Worm (Caenorhabditis elegans): Measurements from ENCODE around the gene unk-1.

Gene unk-1

ce11 chrX:7977452-7977851 is 37.3 kb upstream of the unk-1 start:
- TF ChIP-seq elt-2 (tag; optimal IDR thresholded peaks at IDR 0.05) (no peak), lsy-12 (tag; optimal IDR thresholded peaks at IDR 0.05) (no peak)

ce11 chrX:7982047-7982446 is 32.7 kb upstream of the unk-1 start, which contains the start of gene his-71:
TSS of gene his-71 (minus strand) at chrX:7982070.
- TF ChIP-seq fkh-2 (tag; optimal IDR thresholded peaks at IDR 0.05) = no peak
- TF ChIP-seq nhr-25 (tag; optimal IDR thresholded peaks at IDR 0.05) = no peak
- TF ChIP-seq aly-2 (tag; optimal IDR thresholded peaks at IDR 0.05) = no peak
- TF ChIP-seq snpc-4 (tag; optimal IDR thresholded peaks at IDR 0.05) = no peak
- TF ChIP-seq egl-5 (tag; optimal IDR thresholded peaks at IDR 0.05) = no peak
- TF ChIP-seq elt-3 (tag; optimal IDR thresholded peaks at IDR 0.05) = no peak
- no peak for TF ChIP-seq nhr-43 (tag; optimal IDR thresholded peaks at IDR 0.05; ENCODE audit: poor library complexity, severe bottlenecking)
- TF ChIP-seq nhr-67 (tag; optimal IDR thresholded peaks at IDR 0.05) = no peak
- TF ChIP-seq mml-1 (tag; optimal IDR thresholded peaks at IDR 0.05) = no peak
- no peak for TF ChIP-seq nfya-1 (tag; optimal IDR thresholded peaks at IDR 0.05; ENCODE audit: insufficient read depth)
- no peak for TF ChIP-seq nhr-11 (tag; optimal IDR thresholded peaks at IDR 0.05)
- TF ChIP-seq ceh-9 (tag; optimal IDR thresholded peaks at IDR 0.05) = no peak
- no peak for TF ChIP-seq elt-1 (tag; optimal IDR thresholded peaks at IDR 0.05)
- no peak for TF ChIP-seq jun-1 (tag; optimal IDR thresholded peaks at IDR 0.05)
- TF ChIP-seq ztf-4 (tag; optimal IDR thresholded peaks at IDR 0.05) = no peak
- TF ChIP-seq zag-1 (tag; optimal IDR thresholded peaks at IDR 0.05) = no peak
- no peak for TF ChIP-seq daf-12 (tag; optimal IDR thresholded peaks at IDR 0.05)
- TF ChIP-seq skn-1 (tag; optimal IDR thresholded peaks at IDR 0.05) = no peak
- TF ChIP-seq pqm-1 (tag; optimal IDR thresholded peaks at IDR 0.05) = no peak

ce11 chrX:7984742-7985141 is 30.0 kb upstream of the unk-1 start:
- TF ChIP-seq snpc-4 (tag; optimal IDR thresholded peaks at IDR 0.05) (no peak), R02D3.7 (tag; optimal IDR thresholded peaks at IDR 0.05) (no peak), hmg-11 (tag; optimal IDR thresholded peaks at IDR 0.05) (no peak), ceh-16 (tag; optimal IDR thresholded peaks at IDR 0.05) (no peak), sea-2 (GFP tag; optimal IDR thresholded peaks at IDR 0.05) (no peak), pqm-1 (tag; optimal IDR thresholded peaks at IDR 0.05) (no peak), nhr-25 (tag; optimal IDR thresholded peaks at IDR 0.05) (peak; percentile 61)

- TF ChIP-seq unc-62 (GFP tag; optimal IDR thresholded peaks at IDR 0.05) (no peak), ceh-82 (tag; optimal IDR thresholded peaks at IDR 0.05) (no peak), elt-3 (tag; optimal IDR thresholded peaks at IDR 0.05) (peak in 1 of 3 experiments; percentile 54), nhr-23 (tag; optimal IDR thresholded peaks at IDR 0.05) (peak; percentile 37), nfya-1 (tag; optimal IDR thresholded peaks at IDR 0.05; ENCODE audit: insufficient read depth) (no peak), snpc-4 (tag; optimal IDR thresholded peaks at IDR 0.05) (no peak), nhr-28 (tag; optimal IDR thresholded peaks at IDR 0.05) (no peak), ztf-4 (tag; optimal IDR thresholded peaks at IDR 0.05) (no peak), ztf-11 (tag; optimal IDR thresholded peaks at IDR 0.05) (no peak), fkh-10 (GFP tag; optimal IDR thresholded peaks at IDR 0.05) (no peak), unc-39 (tag; optimal IDR thresholded peaks at IDR 0.05) (no peak), ceh-28 (tag; optimal IDR thresholded peaks at IDR 0.05) (peak; percentile 70), nhr-12 (tag; optimal IDR thresholded peaks at IDR 0.05) (no peak), nhr-43 (tag; optimal IDR thresholded peaks at IDR 0.05; ENCODE audit: poor library complexity, severe bottlenecking) (peak; percentile 21), elt-1 (tag; optimal IDR thresholded peaks at IDR 0.05) (no peak), ama-1 (optimal IDR thresholded peaks at IDR 0.05) (no peak), zag-1 (tag; optimal IDR thresholded peaks at IDR 0.05) (no peak), R02D3.7 (tag; optimal IDR thresholded peaks at IDR 0.05) (no peak), nhr-67 (tag; optimal IDR thresholded peaks at IDR 0.05) (no peak), aly-2 (tag; optimal IDR thresholded peaks at IDR 0.05) (no peak), pqm-1 (tag; optimal IDR thresholded peaks at IDR 0.05) (no peak), ceh-9 (tag; optimal IDR thresholded peaks at IDR 0.05) (no peak)
Observed at ce11 chrX:7985495-7986029, 29.2 kb upstream of the unk-1 start, which contains the start of gene F45E1.4. TSS of gene F45E1.4 (plus strand) at chrX:7985979.

ce11 chrX:7986892-7987291 is 27.9 kb upstream of the unk-1 start:
- no peak for TF ChIP-seq unc-39 (tag; optimal IDR thresholded peaks at IDR 0.05)
- no peak for TF ChIP-seq nhr-67 (tag; optimal IDR thresholded peaks at IDR 0.05)
- peak; percentile 17 for TF ChIP-seq nfya-1 (tag; optimal IDR thresholded peaks at IDR 0.05; ENCODE audit: insufficient read depth)
- TF ChIP-seq elt-3 (tag; optimal IDR thresholded peaks at IDR 0.05) = peak in 2 of 3 experiments; percentile 74 to 93
- peak; percentile 73 for TF ChIP-seq nhr-43 (tag; optimal IDR thresholded peaks at IDR 0.05; ENCODE audit: poor library complexity, severe bottlenecking)
- TF ChIP-seq nhr-25 (tag; optimal IDR thresholded peaks at IDR 0.05) = peak; percentile 82
- TF ChIP-seq fos-1 (tag; optimal IDR thresholded peaks at IDR 0.05) = no peak
- peak; percentile 57 for TF ChIP-seq unc-62 (GFP tag; optimal IDR thresholded peaks at IDR 0.05)
- peak; percentile 76 for TF ChIP-seq jun-1 (tag; optimal IDR thresholded peaks at IDR 0.05)
- TF ChIP-seq ztf-11 (tag; optimal IDR thresholded peaks at IDR 0.05) = no peak
- TF ChIP-seq fkh-10 (GFP tag; optimal IDR thresholded peaks at IDR 0.05) = no peak
- TF ChIP-seq zag-1 (tag; optimal IDR thresholded peaks at IDR 0.05) = no peak
- peak; percentile 18 for TF ChIP-seq pha-4 (tag; optimal IDR thresholded peaks at IDR 0.05)
- no peak for TF ChIP-seq tbx-2 (tag; optimal IDR thresholded peaks at IDR 0.05)
- peak; percentile 80 for TF ChIP-seq ceh-28 (tag; optimal IDR thresholded peaks at IDR 0.05)
- no peak for TF ChIP-seq ama-1 (optimal IDR thresholded peaks at IDR 0.05)
- no peak for TF ChIP-seq daf-12 (tag; optimal IDR thresholded peaks at IDR 0.05)
- peak; percentile 73 for TF ChIP-seq elt-2 (tag; optimal IDR thresholded peaks at IDR 0.05)
- no peak for TF ChIP-seq fkh-2 (tag; optimal IDR thresholded peaks at IDR 0.05)
- TF ChIP-seq nhr-23 (tag; optimal IDR thresholded peaks at IDR 0.05) = peak; percentile 88
- TF ChIP-seq ceh-82 (tag; optimal IDR thresholded peaks at IDR 0.05) = no peak
- TF ChIP-seq ceh-16 (tag; optimal IDR thresholded peaks at IDR 0.05) = no peak

Measured in whole organism, L3 larva.